Worm (Caenorhabditis elegans) whole organism, L2 larva: ENCODE data around the gene unc-47.

Experiments used
- C34F6.9 ChIP-seq: fragments of 150-350 bp; optimal IDR thresholded peaks from 2 replicates; lab custom pipeline; 2014; ENCODE audit warnings: missing biosample characterization, missing genetic modification characterization
- F13H6.1 ChIP-seq: sonication (generic microtip); optimal IDR thresholded peaks from 2 replicates; lab custom pipeline; 2016; ENCODE audit warnings: missing genetic modification characterization, missing compliant biosample characterization
- Y55F3AM.14 ChIP-seq: fragments of 200-800 bp; sonication (Bioruptor generic); optimal IDR thresholded peaks from 2 replicates; lab custom pipeline; 2018; ENCODE audit warnings: mild to moderate bottlenecking, missing genetic modification characterization, missing compliant biosample characterization
- ZK546.5 ChIP-seq: sonication (generic microtip); optimal IDR thresholded peaks from 2 replicates; lab custom pipeline; 2017; ENCODE audit warnings: missing biosample characterization, missing genetic modification characterization
- aly-2 ChIP-seq: fragments of 150-350 bp; optimal IDR thresholded peaks from 2 replicates; lab custom pipeline; 2014; ENCODE audit warnings: missing biosample characterization, missing genetic modification characterization
- ama-1 ChIP-seq: fragments of 150-350 bp; optimal IDR thresholded peaks from 2 replicates; lab custom pipeline; 2018; ENCODE audit warnings: inconsistent platforms
- blmp-1 ChIP-seq: sonication (generic microtip); optimal IDR thresholded peaks from 2 replicates; lab custom pipeline; 2017; ENCODE audit warnings: missing genetic modification characterization, mild to moderate bottlenecking, missing compliant biosample characterization, antibody characterized with exemption, moderate library complexity; ENCODE audit not compliant: insufficient read depth
- ceh-16 ChIP-seq: fragments of 150-350 bp; optimal IDR thresholded peaks from 2 replicates; lab custom pipeline; 2014; ENCODE audit warnings: missing biosample characterization, missing genetic modification characterization
- ceh-82 ChIP-seq: fragments of 150-350 bp; optimal IDR thresholded peaks from 2 replicates; lab custom pipeline; 2014; ENCODE audit warnings: missing biosample characterization, missing genetic modification characterization
- crh-2 ChIP-seq: sonication (generic microtip); optimal IDR thresholded peaks from 2 replicates; lab custom pipeline; 2017; ENCODE audit warnings: missing biosample characterization, missing genetic modification characterization
- fos-1 ChIP-seq: fragments of 150-350 bp; optimal IDR thresholded peaks from 2 replicates; lab custom pipeline; 2014; ENCODE audit warnings: missing biosample characterization, missing genetic modification characterization
- gmeb-1 ChIP-seq: fragments of 150-350 bp; optimal IDR thresholded peaks from 2 replicates; lab custom pipeline; 2014; ENCODE audit warnings: missing biosample characterization, missing genetic modification characterization
- lin-11 ChIP-seq: fragments of 150-350 bp; sonication (generic microtip); optimal IDR thresholded peaks from 2 replicates; lab custom pipeline; 2014; ENCODE audit warnings: missing biosample characterization, missing genetic modification characterization, inconsistent platforms, mixed read lengths
- lin-13 ChIP-seq: fragments of 150-350 bp; optimal IDR thresholded peaks from 2 replicates; lab custom pipeline; 2014; ENCODE audit warnings: missing biosample characterization, missing genetic modification reagents, missing genetic modification characterization
- lin-39 ChIP-seq: fragments of 150-350 bp; optimal IDR thresholded peaks from 2 replicates; lab custom pipeline; 2014; ENCODE audit warnings: missing biosample characterization, missing genetic modification reagents, missing genetic modification characterization
- lsy-2 ChIP-seq, 2 experiments: fragments of 150-350 bp in 1 of 2; sonication (generic microtip) in 1 of 2; optimal IDR thresholded peaks; 2 replicates each; lab custom pipeline; 2014 to 2017; ENCODE audit warnings: missing biosample characterization in 2 of 2, missing genetic modification characterization in 2 of 2
- mab-5 ChIP-seq: fragments of 150-350 bp; optimal IDR thresholded peaks from 2 replicates; lab custom pipeline; 2014; ENCODE audit warnings: missing biosample characterization, missing genetic modification characterization
- mbf-1 ChIP-seq: sonication (generic microtip); optimal IDR thresholded peaks from 2 replicates; lab custom pipeline; 2017; ENCODE audit warnings: missing biosample characterization, missing genetic modification characterization
- mdl-1 ChIP-seq, 2 experiments: fragments of 150-350 bp in 1 of 2; sonication (generic microtip) in 1 of 2; optimal IDR thresholded peaks; 2 replicates each; lab custom pipeline; 2017; ENCODE audit warnings: missing biosample characterization in 2 of 2, missing genetic modification characterization in 2 of 2
- nhr-11 ChIP-seq: fragments of 150-350 bp; optimal IDR thresholded peaks from 2 replicates; lab custom pipeline; 2014; ENCODE audit warnings: missing biosample characterization, missing genetic modification characterization
- nhr-12 ChIP-seq: fragments of 150-350 bp; optimal IDR thresholded peaks from 2 replicates; lab custom pipeline; 2014; ENCODE audit warnings: missing biosample characterization, missing genetic modification characterization
- nhr-129 ChIP-seq: fragments of 150-350 bp; optimal IDR thresholded peaks from 2 replicates; lab custom pipeline; 2014; ENCODE audit warnings: missing biosample characterization, missing genetic modification characterization
- nhr-21 ChIP-seq: fragments of 150-350 bp; optimal IDR thresholded peaks from 2 replicates; lab custom pipeline; 2014; ENCODE audit warnings: missing biosample characterization, missing genetic modification characterization
- nhr-23 ChIP-seq: fragments of 150-350 bp; optimal IDR thresholded peaks from 2 replicates; lab custom pipeline; 2014; ENCODE audit warnings: missing biosample characterization, missing genetic modification reagents, missing genetic modification characterization
- nhr-237 ChIP-seq: fragments of 150-350 bp; optimal IDR thresholded peaks from 2 replicates; lab custom pipeline; 2014; ENCODE audit warnings: missing biosample characterization, missing genetic modification characterization
- nhr-25 ChIP-seq: fragments of 150-350 bp; sonication (generic microtip); optimal IDR thresholded peaks from 3 replicates; lab custom pipeline; 2014; ENCODE audit warnings: missing biosample characterization, missing genetic modification characterization
- nhr-6 ChIP-seq: fragments of 150-350 bp; optimal IDR thresholded peaks from 2 replicates; lab custom pipeline; 2014; ENCODE audit warnings: missing biosample characterization, missing genetic modification characterization
- peb-1 ChIP-seq: fragments of 150-350 bp; optimal IDR thresholded peaks from 2 replicates; lab custom pipeline; 2014; ENCODE audit warnings: missing biosample characterization, missing genetic modification characterization
- sem-4 ChIP-seq: fragments of 150-350 bp; optimal IDR thresholded peaks from 2 replicates; lab custom pipeline; 2014; ENCODE audit warnings: missing biosample characterization, missing genetic modification reagents, missing genetic modification characterization
- skn-1 ChIP-seq: sonication (generic microtip); optimal IDR thresholded peaks from 2 replicates; lab custom pipeline; 2017; ENCODE audit warnings: missing biosample characterization, missing genetic modification characterization
- sma-3 ChIP-seq: sonication (generic microtip); optimal IDR thresholded peaks from 2 replicates; lab custom pipeline; 2016; ENCODE audit warnings: missing genetic modification reagents, missing genetic modification characterization, missing compliant biosample characterization
- sma-9 ChIP-seq, 2 experiments: fragments of 150-350 bp in 1 of 2; sonication (generic microtip) in 1 of 2; optimal IDR thresholded peaks; 2 replicates each; lab custom pipeline; 2014 to 2016; ENCODE audit warnings: missing genetic modification characterization in 2 of 2, mild to moderate bottlenecking in 1 of 2, missing biosample characterization in 1 of 2, missing compliant biosample characterization in 1 of 2, missing genetic modification reagents in 1 of 2, moderate library complexity in 1 of 2
- snpc-4 ChIP-seq: fragments of 150-350 bp; optimal IDR thresholded peaks from 2 replicates; lab custom pipeline; 2014; ENCODE audit warnings: missing biosample characterization, missing genetic modification characterization
- unc-39 ChIP-seq: fragments of 150-350 bp; optimal IDR thresholded peaks from 2 replicates; lab custom pipeline; 2014; ENCODE audit warnings: missing biosample characterization, missing genetic modification characterization
- unc-55 ChIP-seq: fragments of 150-350 bp; sonication (generic microtip); optimal IDR thresholded peaks from 3 replicates; lab custom pipeline; 2014; ENCODE audit warnings: missing biosample characterization, missing genetic modification reagents, missing genetic modification characterization
- unc-62 ChIP-seq: fragments of 150-350 bp; optimal IDR thresholded peaks from 2 replicates; lab custom pipeline; 2014; ENCODE audit warnings: missing biosample characterization, missing genetic modification reagents, missing genetic modification characterization
- zag-1 ChIP-seq: fragments of 150-350 bp; optimal IDR thresholded peaks from 2 replicates; lab custom pipeline; 2014; ENCODE audit warnings: missing biosample characterization, missing genetic modification characterization
- ztf-11 ChIP-seq: sonication (generic microtip); optimal IDR thresholded peaks from 2 replicates; lab custom pipeline; 2017; ENCODE audit warnings: missing biosample characterization, missing genetic modification characterization
- ztf-4 ChIP-seq: fragments of 150-350 bp; optimal IDR thresholded peaks from 2 replicates; lab custom pipeline; 2014; ENCODE audit warnings: missing biosample characterization, missing genetic modification characterization

unc-47 gene

DNA sequence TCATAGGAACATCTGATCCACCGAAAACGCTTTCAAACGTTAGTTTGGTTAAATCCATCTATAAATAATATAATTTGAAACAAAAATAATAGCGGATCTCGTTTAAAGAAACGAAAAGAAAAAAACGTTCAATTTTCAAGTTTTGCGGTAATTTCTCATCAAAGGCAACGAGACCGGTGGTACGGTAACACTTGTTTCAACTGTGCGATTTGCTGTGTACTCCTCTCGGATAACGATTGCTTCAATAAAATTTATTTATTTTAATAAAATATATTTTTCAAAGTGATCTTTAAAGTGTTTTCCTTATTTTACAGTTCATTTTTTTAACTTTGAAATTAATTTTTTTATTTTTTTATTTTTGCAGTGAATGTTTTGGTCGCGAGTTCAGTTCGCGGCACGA is 32.5 kb upstream of the unc-47 start, which contains the start of the genes rde-4 and cox-14 (continued):
- TF ChIP-seq sem-4 = peak; percentile 72
- TF ChIP-seq ceh-16 (tag; lab: Kevin White, UChicago) = peak; percentile 25
- TF ChIP-seq lsy-2 (tag; optimal IDR thresholded peaks at IDR 0.05; lab: Kevin White, UChicago) = peak; percentile 97 to 99
- peak; percentile 86 for TF ChIP-seq nhr-25 (tag; lab: Kevin White, UChicago)
- no peak for TF ChIP-seq lin-39 (tag; lab: Kevin White, UChicago)
- TF ChIP-seq nhr-12 (tag; lab: Kevin White, UChicago) = no peak
- peak; percentile 19 for TF ChIP-seq blmp-1
- TF ChIP-seq skn-1 (tag; lab: Kevin White, UChicago) = peak; percentile 2
- peak; percentile 81 for TF ChIP-seq sma-3
- TF ChIP-seq nhr-129 (tag; lab: Kevin White, UChicago) = peak; percentile 65
- no peak for TF ChIP-seq ceh-82 (tag; lab: Kevin White, UChicago)
- TF ChIP-seq C34F6.9 (tag; lab: Kevin White, UChicago) = peak; percentile 91
- TF ChIP-seq aly-2 (tag; lab: Kevin White, UChicago) = no peak
- no peak for TF ChIP-seq nhr-11 (tag; lab: Kevin White, UChicago)
- TF ChIP-seq Y55F3AM.14 (GFP tag; lab: Kevin White, UChicago) = no peak
- TF ChIP-seq ztf-4 (tag; lab: Kevin White, UChicago) = peak; percentile 1
- peak; percentile 59 for TF ChIP-seq mab-5 (tag; lab: Kevin White, UChicago)
- TF ChIP-seq unc-62 (GFP tag; lab: Kevin White, UChicago) = no peak

- TF ChIP-seq blmp-1 = peak; percentile 71
- peak; percentile 88 for TF ChIP-seq nhr-25 (tag; lab: Kevin White, UChicago)
- TF ChIP-seq lin-13 (GFP tag; lab: Kevin White, UChicago) = peak; percentile 80
- TF ChIP-seq mab-5 (tag; lab: Kevin White, UChicago) = peak; percentile 36
- TF ChIP-seq unc-62 (GFP tag; lab: Kevin White, UChicago) = no peak
- TF ChIP-seq lin-11 (tag; lab: Kevin White, UChicago) = peak; percentile 26
- TF ChIP-seq sem-4 = peak; percentile 41
- TF ChIP-seq F13H6.1 = peak; percentile 86
- peak; percentile 42 to 85 for TF ChIP-seq mdl-1 (tag; optimal IDR thresholded peaks at IDR 0.05; lab: Kevin White, UChicago)
- TF ChIP-seq nhr-23 (tag; lab: Kevin White, UChicago) = no peak
- TF ChIP-seq ZK546.5 (tag; lab: Kevin White, UChicago) = no peak
- TF ChIP-seq nhr-6 (tag; lab: Kevin White, UChicago) = peak; percentile 15
- TF ChIP-seq ama-1 (lab: Kevin White, UChicago) = peak; percentile 76
- peak; percentile 91 for TF ChIP-seq nhr-21 (tag; lab: Kevin White, UChicago)
- no peak for TF ChIP-seq nhr-237 (tag; lab: Kevin White, UChicago)
- peak; percentile 84 for TF ChIP-seq C34F6.9 (tag; lab: Kevin White, UChicago)
- peak; percentile 85 for TF ChIP-seq fos-1 (tag; lab: Kevin White, UChicago)
- no peak for TF ChIP-seq unc-39 (tag; lab: Kevin White, UChicago)
- no peak for TF ChIP-seq nhr-11 (tag; lab: Kevin White, UChicago)
- no peak for TF ChIP-seq ztf-11 (tag; lab: Kevin White, UChicago)
- no peak for TF ChIP-seq sma-9 (GFP tag; optimal IDR thresholded peaks at IDR 0.05; lab: Kevin White, UChicago)
- TF ChIP-seq sma-9 (tag; optimal IDR thresholded peaks at IDR 0.05; lab: Kevin White, UChicago) = no peak
- no peak for TF ChIP-seq mbf-1 (tag; lab: Kevin White, UChicago)
- TF ChIP-seq gmeb-1 (tag; lab: Kevin White, UChicago) = peak; percentile 58
- peak; percentile 84 for TF ChIP-seq nhr-129 (tag; lab: Kevin White, UChicago)
- peak; percentile 96 for TF ChIP-seq crh-2 (tag; lab: Kevin White, UChicago)
- TF ChIP-seq lsy-2 (tag; optimal IDR thresholded peaks at IDR 0.05; lab: Kevin White, UChicago) = peak; percentile 59 to 92
- TF ChIP-seq unc-55 (GFP tag; lab: Kevin White, UChicago) = peak; percentile 68
- peak; percentile 90 for TF ChIP-seq sma-3
- TF ChIP-seq zag-1 = peak; percentile 50
- no peak for TF ChIP-seq peb-1 (tag; lab: Kevin White, UChicago)
- peak; percentile 77 for TF ChIP-seq ztf-4 (tag; lab: Kevin White, UChicago)
- TF ChIP-seq snpc-4 = peak; percentile 48
- TF ChIP-seq lin-39 (tag; lab: Kevin White, UChicago) = no peak
Observed at ce11 chrIII:10216585-10217278, 30.7 kb upstream of the unc-47 start, which contains the start of gene cts-1. Gene cts-1 (minus strand): TSS chrIII:10216635.
